Worm (Caenorhabditis elegans) whole organism, L4 larva: ENCODE results near the gene C46F11.5.

Source experiments
- D1046.2 ChIP-seq: fragments of 200-800 bp; sonication (Bioruptor generic); IDR thresholded peaks from 2 replicates; pipeline ENCODE4 v1.3.6; 2022; ENCODE audit warnings: missing genetic modification characterization, missing compliant biosample characterization
- F10B5.3 ChIP-seq: sonication (generic microtip); optimal IDR thresholded peaks from 2 replicates; lab custom pipeline; 2016; ENCODE audit warnings: mild to moderate bottlenecking, missing genetic modification characterization, missing compliant biosample characterization
- F26F4.8 ChIP-seq: fragments of 200-800 bp; sonication (Bioruptor generic); conservative IDR thresholded peaks from 2 replicates; pipeline ENCODE4 v1.3.6; 2022; ENCODE audit warnings: missing genetic modification characterization, missing compliant biosample characterization
- F37D6.2 ChIP-seq: sonication (generic microtip); optimal IDR thresholded peaks from 2 replicates; lab custom pipeline; 2016; ENCODE audit warnings: mild to moderate bottlenecking, missing genetic modification characterization, missing compliant biosample characterization
- R02D3.7 ChIP-seq: fragments of 150-350 bp; sonication (generic microtip); optimal IDR thresholded peaks from 3 replicates; lab custom pipeline; 2014; ENCODE audit warnings: missing biosample characterization, missing genetic modification characterization
- Y105C5A.15 ChIP-seq: fragments of 200-800 bp; sonication (Bioruptor generic); IDR thresholded peaks from 2 replicates; pipeline ENCODE4 v1.3.6; 2022; ENCODE audit warnings: missing genetic modification characterization, missing compliant biosample characterization
- Y48G9A.11 ChIP-seq: fragments of 200-800 bp; sonication (Bioruptor generic); IDR thresholded peaks from 2 replicates; pipeline ENCODE4 v1.3.6; 2022; ENCODE audit warnings: missing genetic modification reagents, missing genetic modification characterization, missing compliant biosample characterization
- Y5F2A.4 ChIP-seq: fragments of 200-800 bp; sonication (Bioruptor generic); optimal IDR thresholded peaks from 2 replicates; lab custom pipeline; 2018; ENCODE audit warnings: mild to moderate bottlenecking, missing genetic modification characterization, missing compliant biosample characterization
- ZK337.2 ChIP-seq: fragments of 200-800 bp; sonication (Bioruptor generic); IDR thresholded peaks from 2 replicates; pipeline ENCODE4 v1.3.6; 2022; ENCODE audit warnings: missing genetic modification reagents, missing genetic modification characterization, missing compliant biosample characterization
- aly-2 ChIP-seq: sonication (generic microtip); optimal IDR thresholded peaks from 2 replicates; lab custom pipeline; 2018; ENCODE audit warnings: missing biosample characterization, missing genetic modification characterization
- ama-1 ChIP-seq: fragments of 150-350 bp; optimal IDR thresholded peaks from 2 replicates; lab custom pipeline; 2014; ENCODE audit warnings: inconsistent platforms, mixed read lengths
- ceh-62 ChIP-seq: sonication (generic microtip); optimal IDR thresholded peaks from 2 replicates; lab custom pipeline; 2017; ENCODE audit warnings: missing biosample characterization, missing genetic modification characterization
- cey-2 ChIP-seq: sonication (generic microtip); optimal IDR thresholded peaks from 3 replicates; lab custom pipeline; 2017; ENCODE audit warnings: missing genetic modification characterization, mild to moderate bottlenecking, missing compliant biosample characterization, antibody characterized with exemption, borderline replicate concordance; ENCODE audit not compliant: insufficient read depth
- ctbp-1 ChIP-seq: fragments of 200-800 bp; sonication (Bioruptor generic); IDR thresholded peaks from 2 replicates; pipeline ENCODE4 v1.3.6; 2022; ENCODE audit warnings: missing genetic modification reagents, missing genetic modification characterization, missing compliant biosample characterization
- daf-12 ChIP-seq: fragments of 150-350 bp; optimal IDR thresholded peaks from 2 replicates; lab custom pipeline; 2014; ENCODE audit warnings: missing biosample characterization, missing genetic modification reagents, missing genetic modification characterization
- daf-16 ChIP-seq, 3 experiments: sonication (generic microtip); optimal IDR thresholded peaks; 2 replicates each; lab custom pipeline; 2016 to 2017; ENCODE audit warnings: missing genetic modification characterization in 3 of 3, missing genetic modification reagents in 3 of 3, mild to moderate bottlenecking in 2 of 3, missing compliant biosample characterization in 2 of 3, missing biosample characterization in 1 of 3, moderate library complexity in 1 of 3
- dmd-8 ChIP-seq: fragments of 200-800 bp; sonication (Bioruptor generic); IDR thresholded peaks from 2 replicates; pipeline ENCODE4 v1.3.6; 2022; ENCODE audit warnings: missing genetic modification characterization, missing compliant biosample characterization
- duxl-1 ChIP-seq: sonication (generic microtip); optimal IDR thresholded peaks from 2 replicates; lab custom pipeline; 2016; ENCODE audit warnings: mild to moderate bottlenecking, missing genetic modification characterization, moderate library complexity, missing compliant biosample characterization; ENCODE audit not compliant: poor library complexity
- dve-1 ChIP-seq: sonication (generic microtip); optimal IDR thresholded peaks from 2 replicates; lab custom pipeline; 2017; ENCODE audit warnings: antibody characterized with exemption, mild to moderate bottlenecking, missing genetic modification characterization, missing compliant biosample characterization; ENCODE audit not compliant: insufficient read depth
- egl-27 ChIP-seq: sonication (generic microtip); optimal IDR thresholded peaks from 3 replicates; lab custom pipeline; 2017; ENCODE audit warnings: missing biosample characterization, missing genetic modification reagents, missing genetic modification characterization
- egl-43 ChIP-seq: fragments of 200-800 bp; sonication (Bioruptor generic); IDR thresholded peaks from 2 replicates; pipeline ENCODE4 v1.3.6; 2022; ENCODE audit warnings: missing genetic modification reagents, missing genetic modification characterization, missing compliant biosample characterization
- gei-8 ChIP-seq: fragments of 200-800 bp; sonication (Bioruptor generic); optimal IDR thresholded peaks from 2 replicates; lab custom pipeline; 2018; ENCODE audit warnings: mild to moderate bottlenecking, missing genetic modification characterization, missing compliant biosample characterization
- jun-1 ChIP-seq: fragments of 150-350 bp; optimal IDR thresholded peaks from 2 replicates; lab custom pipeline; 2014; ENCODE audit warnings: missing biosample characterization, missing genetic modification reagents, missing genetic modification characterization
- lim-7 ChIP-seq: fragments of 200-800 bp; sonication (Bioruptor generic); IDR thresholded peaks from 2 replicates; pipeline ENCODE4 v1.3.6; 2022; ENCODE audit warnings: missing genetic modification characterization, missing compliant biosample characterization
- lin-13 ChIP-seq: fragments of 150-350 bp; optimal IDR thresholded peaks from 2 replicates; lab custom pipeline; 2014; ENCODE audit warnings: missing biosample characterization, missing genetic modification reagents, missing genetic modification characterization
- madf-5 ChIP-seq, 2 experiments: fragments of 200-800 bp; sonication (Bioruptor generic); IDR thresholded peaks; 2 replicates each; pipeline ENCODE4 v1.3.6; 2022; ENCODE audit warnings: missing compliant biosample characterization in 2 of 2, missing genetic modification characterization in 2 of 2
- mdt-29 ChIP-seq: fragments of 200-800 bp; sonication (Bioruptor generic); IDR thresholded peaks from 2 replicates; pipeline ENCODE4 v1.3.6; 2022; ENCODE audit warnings: missing genetic modification reagents, missing genetic modification characterization, missing compliant biosample characterization
- mep-1 ChIP-seq: fragments of 150-350 bp; sonication (generic microtip); optimal IDR thresholded peaks from 3 replicates; lab custom pipeline; 2014; ENCODE audit warnings: missing biosample characterization, missing genetic modification characterization
- mes-2 ChIP-seq: sonication (generic microtip); optimal IDR thresholded peaks from 2 replicates; lab custom pipeline; 2016; ENCODE audit warnings: missing genotype, mild to moderate bottlenecking, missing genetic modification characterization, missing compliant biosample characterization; ENCODE audit not compliant: poor library complexity, severe bottlenecking
- mxl-2 ChIP-seq: fragments of 200-800 bp; sonication (Bioruptor generic); conservative IDR thresholded peaks from 2 replicates; pipeline ENCODE4 v1.3.6; 2022; ENCODE audit warnings: missing genetic modification reagents, missing genetic modification characterization, missing compliant biosample characterization
- mxl-3 ChIP-seq: fragments of 200-800 bp; sonication (Bioruptor generic); optimal IDR thresholded peaks from 2 replicates; lab custom pipeline; 2018; ENCODE audit warnings: mild to moderate bottlenecking, missing genetic modification characterization, missing compliant biosample characterization
- nhr-102 ChIP-seq: sonication (generic microtip); optimal IDR thresholded peaks from 2 replicates; lab custom pipeline; 2016; ENCODE audit warnings: mild to moderate bottlenecking, missing genetic modification characterization, moderate library complexity, missing compliant biosample characterization
- nhr-237 ChIP-seq: sonication (generic microtip); optimal IDR thresholded peaks from 2 replicates; lab custom pipeline; 2017; ENCODE audit warnings: missing biosample characterization, missing genetic modification characterization
- nhr-48 ChIP-seq: sonication (generic microtip); optimal IDR thresholded peaks from 2 replicates; lab custom pipeline; 2016; ENCODE audit warnings: mild to moderate bottlenecking, missing genetic modification characterization, missing compliant biosample characterization
- nhr-77 ChIP-seq: fragments of 150-350 bp; optimal IDR thresholded peaks from 2 replicates; lab custom pipeline; 2014; ENCODE audit warnings: missing biosample characterization, missing genetic modification characterization
- php-3 ChIP-seq: fragments of 200-800 bp; sonication (Bioruptor generic); IDR thresholded peaks from 2 replicates; pipeline ENCODE4 v1.3.6; 2022; ENCODE audit warnings: missing genetic modification reagents, missing genetic modification characterization, missing compliant biosample characterization
- pqm-1 ChIP-seq: sonication (generic microtip); optimal IDR thresholded peaks from 2 replicates; lab custom pipeline; 2017; ENCODE audit warnings: missing biosample characterization, missing genetic modification characterization
- sdz-12 ChIP-seq: fragments of 200-800 bp; sonication (Bioruptor generic); optimal IDR thresholded peaks from 2 replicates; lab custom pipeline; 2018; ENCODE audit warnings: mild to moderate bottlenecking, missing genetic modification characterization, missing compliant biosample characterization
- skn-1 ChIP-seq: fragments of 150-350 bp; optimal IDR thresholded peaks from 2 replicates; lab custom pipeline; 2014; ENCODE audit warnings: missing biosample characterization, missing genetic modification characterization
- snpc-1.2 ChIP-seq: fragments of 200-800 bp; sonication (Bioruptor generic); IDR thresholded peaks from 2 replicates; pipeline ENCODE4 v1.3.6; 2022; ENCODE audit warnings: missing genetic modification reagents, missing genetic modification characterization, missing compliant biosample characterization
- snpc-4 ChIP-seq: fragments of 150-350 bp; optimal IDR thresholded peaks from 2 replicates; lab custom pipeline; 2014; ENCODE audit warnings: missing biosample characterization, missing genetic modification characterization
- spr-1 ChIP-seq: sonication (generic microtip); optimal IDR thresholded peaks from 2 replicates; lab custom pipeline; 2016; ENCODE audit warnings: mild to moderate bottlenecking, missing genetic modification characterization, missing compliant biosample characterization
- tag-97 ChIP-seq: fragments of 200-800 bp; sonication (Bioruptor generic); IDR thresholded peaks from 2 replicates; pipeline ENCODE4 v1.3.6; 2022; ENCODE audit warnings: missing genetic modification characterization, missing compliant biosample characterization
- tra-1 ChIP-seq: fragments of 200-800 bp; sonication (Bioruptor generic); IDR thresholded peaks from 2 replicates; pipeline ENCODE4 v1.3.6; 2022; ENCODE audit warnings: missing genetic modification reagents, missing genetic modification characterization, missing compliant biosample characterization
- unc-130 ChIP-seq: sonication (generic microtip); optimal IDR thresholded peaks from 2 replicates; lab custom pipeline; 2016; ENCODE audit warnings: missing genetic modification reagents, missing genetic modification characterization, missing compliant biosample characterization
- vab-7 ChIP-seq: fragments of 200-800 bp; sonication (Bioruptor generic); IDR thresholded peaks from 2 replicates; pipeline ENCODE4 v1.3.6; 2022; ENCODE audit warnings: missing genetic modification reagents, missing genetic modification characterization, missing compliant biosample characterization
- zag-1 ChIP-seq: fragments of 150-350 bp; optimal IDR thresholded peaks from 2 replicates; lab custom pipeline; 2014; ENCODE audit warnings: missing biosample characterization, missing genetic modification characterization
- zfp-2 ChIP-seq: sonication (generic microtip); optimal IDR thresholded peaks from 2 replicates; lab custom pipeline; 2016; ENCODE audit warnings: mild to moderate bottlenecking, missing genetic modification characterization, missing compliant biosample characterization
- zfp-3 ChIP-seq: fragments of 200-800 bp; sonication (Bioruptor generic); conservative IDR thresholded peaks from 2 replicates; pipeline ENCODE4 v1.3.6; 2022; ENCODE audit warnings: missing genetic modification reagents, missing genetic modification characterization, missing compliant biosample characterization
- zip-11 ChIP-seq: fragments of 200-800 bp; sonication (Bioruptor generic); IDR thresholded peaks from 2 replicates; pipeline ENCODE4 v1.3.6; 2022; ENCODE audit warnings: missing genetic modification characterization, missing compliant biosample characterization
- zip-2 ChIP-seq: fragments of 150-350 bp; optimal IDR thresholded peaks from 2 replicates; lab custom pipeline; 2014; ENCODE audit warnings: missing biosample characterization, missing genetic modification characterization
- ztf-11 ChIP-seq: fragments of 150-350 bp; optimal IDR thresholded peaks from 2 replicates; lab custom pipeline; 2014; ENCODE audit warnings: missing biosample characterization, missing genetic modification characterization

Gene C46F11.5

ce11 chrIII:3630337-3630736 lies 27.1 kb downstream of the C46F11.5 start, which contains the start of gene mrps-31 (continued):
- TF ChIP-seq dmd-8 (no peak), R02D3.7 (tag; lab: Kevin White, UChicago) (no peak), zfp-3 (GFP tag; lab: Robert Waterston, UW) (no peak), tag-97 (GFP tag; lab: Robert Waterston, UW) (no peak), nhr-77 (tag; lab: Kevin White, UChicago) (peak; percentile 67), Y5F2A.4 (GFP tag; lab: Kevin White, UChicago) (no peak), ceh-62 (tag; lab: Kevin White, UChicago) (no peak), nhr-237 (tag; lab: Kevin White, UChicago) (no peak), zag-1 (tag; lab: Kevin White, UChicago) (no peak), daf-16 (GFP tag; optimal IDR thresholded peaks at IDR 0.05; lab: Kevin White, UChicago) (peak in 1 of 2 experiments; percentile 33), daf-16 (tag; optimal IDR thresholded peaks at IDR 0.05; lab: Kevin White, UChicago) (peak; percentile 76), cey-2 (tag; lab: Kevin White, UChicago) (no peak), gei-8 (no peak), F37D6.2 (no peak), aly-2 (tag; lab: Kevin White, UChicago) (no peak), Y105C5A.15 (GFP tag; lab: Robert Waterston, UW) (no peak), sdz-12 (GFP tag; lab: Kevin White, UChicago) (no peak), lin-13 (GFP tag; lab: Kevin White, UChicago) (no peak), duxl-1 (tag; lab: Kevin White, UChicago) (no peak), zfp-2 (tag; lab: Kevin White, UChicago) (no peak), mxl-2 (GFP tag; lab: Robert Waterston, UW) (no peak), ztf-11 (tag; lab: Kevin White, UChicago) (no peak), spr-1 (tag; lab: Kevin White, UChicago) (no peak), nhr-48 (peak; percentile 31), mdt-29 (GFP tag; lab: Robert Waterston, UW) (no peak), mxl-3 (GFP tag; lab: Kevin White, UChicago) (no peak), ctbp-1 (GFP tag; lab: Robert Waterston, UW) (no peak), lim-7 (no peak), D1046.2 (GFP tag; lab: Robert Waterston, UW) (no peak), tra-1 (no peak), madf-5 (GFP tag; IDR thresholded peaks at IDR 0.05; lab: Robert Waterston, UW) (no peak), egl-27 (tag; lab: Kevin White, UChicago) (no peak), ZK337.2 (no peak), nhr-102 (peak; percentile 12), jun-1 (no peak), zip-11 (GFP tag; lab: Robert Waterston, UW) (no peak), zip-2 (tag; lab: Kevin White, UChicago) (no peak), mes-2 (tag; lab: Kevin White, UChicago) (peak; percentile 59), dve-1 (tag; lab: Kevin White, UChicago) (peak; percentile 91), pqm-1 (tag; lab: Kevin White, UChicago) (peak; percentile 87), Y48G9A.11 (GFP tag; lab: Robert Waterston, UW) (peak; percentile 89), skn-1 (tag; lab: Kevin White, UChicago) (no peak), F10B5.3 (tag; lab: Kevin White, UChicago) (no peak), daf-12 (tag; lab: Kevin White, UChicago) (no peak), snpc-1.2 (GFP tag; lab: Robert Waterston, UW) (no peak), php-3 (GFP tag; lab: Robert Waterston, UW) (no peak), F26F4.8 (no peak), vab-7 (no peak), unc-130 (GFP tag; lab: Kevin White, UChicago) (no peak), snpc-4 (tag; lab: Kevin White, UChicago) (no peak), egl-43 (GFP tag; lab: Robert Waterston, UW) (no peak), mep-1 (tag; lab: Kevin White, UChicago) (peak; percentile 59), ama-1 (lab: Kevin White, UChicago) (no peak)
